Fruit fly (Drosophila melanogaster): Measurements from ENCODE around the gene CG8475.

The CG8475 gene

DNA sequence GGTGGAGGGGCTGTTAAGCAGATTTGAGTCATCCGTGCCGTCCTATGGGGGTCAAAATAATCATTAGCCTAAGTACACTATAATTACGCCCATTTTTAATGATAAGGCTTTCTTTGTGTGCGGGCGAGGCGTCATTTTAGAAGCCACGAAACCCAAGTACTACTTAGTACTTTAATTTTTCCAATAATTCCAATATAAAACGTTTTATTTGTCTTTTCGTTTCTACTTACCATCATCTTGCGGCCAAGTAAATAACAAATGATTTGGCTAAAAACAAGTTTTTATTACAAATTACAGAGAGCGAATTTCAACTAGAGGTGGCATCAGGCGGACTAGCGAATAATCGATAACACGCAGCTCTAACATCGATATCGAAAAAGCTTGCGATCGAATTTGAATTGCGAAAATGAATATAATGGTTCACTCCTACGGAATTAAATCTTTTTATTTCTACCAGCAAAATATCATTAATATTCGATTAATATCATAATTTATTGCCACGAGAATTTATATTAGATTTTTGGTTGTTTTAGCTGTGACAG, 23.7 kb upstream of the CG8475 start, which contains the start of gene Snx6 (continued):
- TF ChIP-seq CG15601 (tag; optimal IDR thresholded peaks at IDR 0.05) = no peak
- TF ChIP-seq CG34224 (GFP tag; IDR thresholded peaks at IDR 0.05; ENCODE audit: partially characterized antibody) = peak; percentile 83
- no peak for TF ChIP-seq Spps (tag; optimal IDR thresholded peaks at IDR 0.05)
- TF ChIP-seq Awh (GFP tag; IDR thresholded peaks at IDR 0.05) = no peak
- peak; percentile 40; the same call in 1 of the 3 replicates for TF ChIP-seq knrl (GFP tag; IDR thresholded peaks at IDR 0.05; ENCODE audit: partially characterized antibody)
- TF ChIP-seq Bgb (GFP tag; IDR thresholded peaks at IDR 0.05; ENCODE audit: partially characterized antibody) = peak; percentile 71
- no peak for TF ChIP-seq ro (GFP tag; IDR thresholded peaks at IDR 0.05)
- TF ChIP-seq CG18262 (tag; optimal IDR thresholded peaks at IDR 0.05) = no peak
- no peak for TF ChIP-seq pb (GFP tag; optimal IDR thresholded peaks at IDR 0.05)
- peak; percentile 60; the same call in 1 of the 2 replicates for TF ChIP-seq sna (GFP tag; IDR thresholded peaks at IDR 0.05; ENCODE audit: partially characterized antibody)
- TF ChIP-seq dpn (GFP tag; optimal IDR thresholded peaks at IDR 0.05) = no peak
- TF ChIP-seq tna (GFP tag; IDR thresholded peaks at IDR 0.05; ENCODE audit: partially characterized antibody) = 0 out of 2 replicates have a peak, but pooled peaks have one; percentile 39
- peak; percentile 85 for TF ChIP-seq Dll (GFP tag; IDR thresholded peaks at IDR 0.05; ENCODE audit: partially characterized antibody)
- TF ChIP-seq Sin3A (optimal IDR thresholded peaks at IDR 0.05) = no peak
- peak; percentile 58; the same call in 2 of the 3 replicates for TF ChIP-seq CG6791 (GFP tag; IDR thresholded peaks at IDR 0.05; ENCODE audit: partially characterized antibody)
- TF ChIP-seq MESR4 (GFP tag; optimal IDR thresholded peaks at IDR 0.05) = peak; percentile 50
- peak; percentile 38 for TF ChIP-seq pzg (GFP tag; optimal IDR thresholded peaks at IDR 0.05)
- peak; percentile 70 for TF ChIP-seq HLH4C (GFP tag; IDR thresholded peaks at IDR 0.05; ENCODE audit: partially characterized antibody)
- TF ChIP-seq bbx (GFP tag; IDR thresholded peaks at IDR 0.05; ENCODE audit: partially characterized antibody) = peak; percentile 70
- peak; percentile 90 for TF ChIP-seq Dp (GFP tag; optimal IDR thresholded peaks at IDR 0.05)
- TF ChIP-seq Opbp (GFP tag; IDR thresholded peaks at IDR 0.05; ENCODE audit: partially characterized antibody) = peak; percentile 28; the same call in 1 of the 3 replicates
- TF ChIP-seq CG11398 (GFP tag; optimal IDR thresholded peaks at IDR 0.05) = no peak
- TF ChIP-seq slou (GFP tag; optimal IDR thresholded peaks at IDR 0.05) = no peak
- TF ChIP-seq jing (GFP tag; optimal IDR thresholded peaks at IDR 0.05) = no peak
- TF ChIP-seq cato (GFP tag; optimal IDR thresholded peaks at IDR 0.05; ENCODE audit: borderline replicate concordance) = no peak
- TF ChIP-seq stwl (tag; optimal IDR thresholded peaks at IDR 0.05) = peak; percentile 62
- TF ChIP-seq Ssrp (tag; optimal IDR thresholded peaks at IDR 0.05) = no peak
- no peak for TF ChIP-seq schlank (tag; optimal IDR thresholded peaks at IDR 0.05)
- peak; percentile 46; the same call in 1 of the 2 replicates for TF ChIP-seq CG2129 (GFP tag; IDR thresholded peaks at IDR 0.05; ENCODE audit: partially characterized antibody)

DNA sequence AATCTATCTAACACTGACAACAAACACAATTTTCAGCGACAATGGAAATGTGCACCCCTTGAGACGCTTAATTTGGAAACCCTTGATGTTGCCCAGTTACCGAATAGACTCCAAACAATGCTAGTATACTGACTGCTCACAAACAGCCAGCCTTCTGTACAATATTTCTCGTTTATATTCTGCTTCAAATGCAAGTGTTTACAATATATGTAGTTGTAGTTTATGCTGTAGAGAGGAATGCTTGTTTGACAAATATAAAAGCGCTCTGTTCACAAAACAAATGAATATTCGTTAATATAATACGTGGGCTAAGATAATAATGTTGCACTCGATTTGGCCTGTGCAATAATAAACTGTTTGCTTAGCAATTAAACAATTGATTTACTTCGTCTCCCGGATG, 21.2 kb upstream of the CG8475 start, which contains the start of gene CG8292:
Gene CG8292, minus strand, starts transcription at position 101 of the 400 bp plus-strand sequence.
- no peak for TF ChIP-seq cas (GFP tag; IDR thresholded peaks at IDR 0.05)
- no peak for TF ChIP-seq vvl (GFP tag; IDR thresholded peaks at IDR 0.05)
- no peak for TF ChIP-seq CoRest (tag; optimal IDR thresholded peaks at IDR 0.05)
- TF ChIP-seq CG8388 (GFP tag; optimal IDR thresholded peaks at IDR 0.05) = no peak
- TF ChIP-seq CG10366 (GFP tag; IDR thresholded peaks at IDR 0.05) = no peak

DNA sequence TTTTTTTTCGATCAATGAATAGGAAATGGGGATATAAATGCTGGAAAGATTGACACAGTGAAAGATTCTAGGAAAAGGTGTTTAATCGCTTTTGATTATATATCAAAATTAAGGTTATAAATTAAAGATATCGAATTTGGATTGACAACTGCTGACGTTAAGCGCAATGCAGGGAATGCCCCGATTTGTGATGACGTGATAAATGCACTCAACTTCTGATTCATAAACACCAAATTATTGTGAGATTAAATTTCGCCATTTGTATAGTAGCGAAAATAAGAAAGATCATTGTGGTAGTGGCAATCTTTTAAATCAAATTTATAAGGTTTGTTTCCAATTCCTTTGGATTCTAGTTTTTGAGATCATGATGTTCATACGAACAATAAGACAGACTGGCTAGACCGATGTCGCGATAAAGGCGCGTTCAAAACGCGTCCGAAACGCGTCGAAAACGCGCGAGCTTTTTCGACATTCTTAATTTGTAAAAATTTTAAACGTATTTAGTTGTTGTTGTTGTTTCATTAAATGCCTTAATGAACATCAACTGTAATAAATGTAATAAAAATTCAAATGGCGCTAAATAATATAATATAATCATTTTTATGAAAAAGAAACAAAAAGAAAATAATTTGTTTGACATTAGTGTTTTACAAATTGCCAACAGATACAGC, 18.7 kb upstream of the CG8475 start, which contains the start of gene CG8349:
Gene CG8349, plus strand, starts transcription at position 657 of the 671 bp plus-strand sequence.
- TF ChIP-seq sens (GFP tag) (peak; percentile 8), CG12391 (tag; optimal IDR thresholded peaks at IDR 0.05) (no peak), zf30C (GFP tag; optimal IDR thresholded peaks at IDR 0.05) (no peak), CG8359 (GFP tag; optimal IDR thresholded peaks at IDR 0.05; ENCODE audit: borderline replicate concordance) (peak; percentile 99)
